Worm (Caenorhabditis elegans) whole organism, L3 larva: ENCODE results near the gene try-8.

Experiments
- ZK546.5 ChIP-seq: sonication (generic microtip); optimal IDR thresholded peaks from 2 replicates; lab custom pipeline; 2017; ENCODE audit warnings: missing biosample characterization, missing genetic modification characterization
- aly-2 ChIP-seq: fragments of 150-350 bp; optimal IDR thresholded peaks from 2 replicates; lab custom pipeline; 2014; ENCODE audit warnings: missing biosample characterization, missing genetic modification characterization
- ama-1 ChIP-seq: fragments of 150-350 bp; optimal IDR thresholded peaks from 2 replicates; lab custom pipeline; 2018
- ceh-16 ChIP-seq: sonication (generic microtip); optimal IDR thresholded peaks from 2 replicates; lab custom pipeline; 2017; ENCODE audit warnings: missing biosample characterization, missing genetic modification characterization
- ceh-9 ChIP-seq: sonication (generic microtip); optimal IDR thresholded peaks from 2 replicates; lab custom pipeline; 2018; ENCODE audit warnings: missing biosample characterization, missing genetic modification characterization
- daf-12 ChIP-seq: fragments of 150-350 bp; optimal IDR thresholded peaks from 2 replicates; lab custom pipeline; 2014; ENCODE audit warnings: missing biosample characterization, missing genetic modification reagents, missing genetic modification characterization
- egl-27 ChIP-seq: sonication (generic microtip); optimal IDR thresholded peaks from 4 replicates; lab custom pipeline; 2017; ENCODE audit warnings: missing biosample characterization, missing genetic modification reagents, missing genetic modification characterization
- egl-5 ChIP-seq: fragments of 150-350 bp; optimal IDR thresholded peaks from 2 replicates; lab custom pipeline; 2017; ENCODE audit warnings: missing biosample characterization, missing genetic modification reagents, missing genetic modification characterization, inconsistent platforms
- elt-1 ChIP-seq: fragments of 150-350 bp; optimal IDR thresholded peaks from 2 replicates; lab custom pipeline; 2014; ENCODE audit warnings: missing biosample characterization, missing genetic modification characterization
- elt-2 ChIP-seq: sonication (generic microtip); optimal IDR thresholded peaks from 2 replicates; lab custom pipeline; 2016; ENCODE audit warnings: missing genetic modification reagents, mild to moderate bottlenecking, missing genetic modification characterization, missing compliant biosample characterization
- elt-3 ChIP-seq, 3 experiments: fragments of 150-350 bp in 1 of 3; sonication (generic microtip) in 2 of 3; optimal IDR thresholded peaks; 2 replicates in 2 of 3; 4 replicates in 1 of 3; lab custom pipeline; 2014 to 2017; ENCODE audit warnings: missing biosample characterization in 3 of 3, missing genetic modification characterization in 3 of 3
- eor-1 ChIP-seq, 2 experiments: fragments of 150-350 bp; optimal IDR thresholded peaks; 2 replicates each; lab custom pipeline; 2014 to 2018; ENCODE audit warnings: missing biosample characterization in 2 of 2, missing genetic modification characterization in 2 of 2
- fkh-10 ChIP-seq: sonication (generic microtip); optimal IDR thresholded peaks from 2 replicates; lab custom pipeline; 2017; ENCODE audit warnings: missing biosample characterization, missing genetic modification reagents, missing genetic modification characterization
- fkh-2 ChIP-seq: fragments of 150-350 bp; optimal IDR thresholded peaks from 2 replicates; lab custom pipeline; 2014; ENCODE audit warnings: missing biosample characterization, missing genetic modification reagents, missing genetic modification characterization
- fos-1 ChIP-seq: fragments of 150-350 bp; optimal IDR thresholded peaks from 2 replicates; lab custom pipeline; 2014; ENCODE audit warnings: missing biosample characterization, missing genetic modification characterization
- hmg-11 ChIP-seq: sonication (generic microtip); optimal IDR thresholded peaks from 2 replicates; lab custom pipeline; 2016; ENCODE audit warnings: missing genetic modification characterization, missing compliant biosample characterization
- jun-1 ChIP-seq: fragments of 150-350 bp; optimal IDR thresholded peaks from 2 replicates; lab custom pipeline; 2014; ENCODE audit warnings: missing biosample characterization, missing genetic modification reagents, missing genetic modification characterization
- lin-15B ChIP-seq: fragments of 150-350 bp; optimal IDR thresholded peaks from 2 replicates; lab custom pipeline; 2014; ENCODE audit warnings: missing biosample characterization, missing genetic modification characterization
- lin-39 ChIP-seq: fragments of 150-350 bp; optimal IDR thresholded peaks from 2 replicates; lab custom pipeline; 2018; ENCODE audit warnings: missing biosample characterization, missing genetic modification reagents, missing genetic modification characterization
- lsy-12 ChIP-seq: sonication (generic microtip); optimal IDR thresholded peaks from 2 replicates; lab custom pipeline; 2016; ENCODE audit warnings: mild to moderate bottlenecking, missing genetic modification characterization, missing compliant biosample characterization
- mdl-1 ChIP-seq: fragments of 150-350 bp; optimal IDR thresholded peaks from 2 replicates; lab custom pipeline; 2014; ENCODE audit warnings: missing biosample characterization, missing genetic modification characterization
- mml-1 ChIP-seq: fragments of 150-350 bp; sonication (generic microtip); optimal IDR thresholded peaks from 3 replicates; lab custom pipeline; 2014; ENCODE audit warnings: missing biosample characterization, missing genetic modification characterization
- nfya-1 ChIP-seq: sonication (generic microtip); optimal IDR thresholded peaks from 2 replicates; lab custom pipeline; 2017; ENCODE audit warnings: missing genetic modification characterization, mild to moderate bottlenecking, missing compliant biosample characterization, antibody characterized with exemption, moderate library complexity; ENCODE audit not compliant: insufficient read depth
- nhr-11 ChIP-seq: fragments of 150-350 bp; optimal IDR thresholded peaks from 2 replicates; lab custom pipeline; 2014; ENCODE audit warnings: missing biosample characterization, missing genetic modification characterization
- nhr-12 ChIP-seq: fragments of 150-350 bp; optimal IDR thresholded peaks from 2 replicates; lab custom pipeline; 2014; ENCODE audit warnings: missing biosample characterization, missing genetic modification characterization
- nhr-23 ChIP-seq: fragments of 150-350 bp; optimal IDR thresholded peaks from 2 replicates; lab custom pipeline; 2014; ENCODE audit warnings: missing biosample characterization, missing genetic modification reagents, missing genetic modification characterization
- nhr-237 ChIP-seq: fragments of 150-350 bp; optimal IDR thresholded peaks from 2 replicates; lab custom pipeline; 2014; ENCODE audit warnings: missing biosample characterization, missing genetic modification characterization
- nhr-25 ChIP-seq: sonication (generic microtip); optimal IDR thresholded peaks from 2 replicates; lab custom pipeline; 2017; ENCODE audit warnings: missing biosample characterization, missing genetic modification characterization
- nhr-43 ChIP-seq: sonication (generic microtip); optimal IDR thresholded peaks from 2 replicates; lab custom pipeline; 2016; ENCODE audit warnings: mild to moderate bottlenecking, missing genetic modification characterization, missing compliant biosample characterization; ENCODE audit not compliant: poor library complexity, severe bottlenecking
- nhr-67 ChIP-seq: fragments of 150-350 bp; optimal IDR thresholded peaks from 2 replicates; lab custom pipeline; 2014; ENCODE audit warnings: missing biosample characterization, missing genetic modification characterization
- nhr-76 ChIP-seq: fragments of 150-350 bp; sonication (generic microtip); optimal IDR thresholded peaks from 5 replicates; lab custom pipeline; 2014; ENCODE audit warnings: missing biosample characterization, missing genetic modification characterization
- nhr-77 ChIP-seq: fragments of 150-350 bp; optimal IDR thresholded peaks from 2 replicates; lab custom pipeline; 2014; ENCODE audit warnings: missing biosample characterization, missing genetic modification characterization
- pha-4 ChIP-seq: fragments of 150-350 bp; optimal IDR thresholded peaks from 2 replicates; lab custom pipeline; 2014; ENCODE audit warnings: missing biosample characterization, missing genetic modification reagents, missing genetic modification characterization
- pqm-1 ChIP-seq: fragments of 150-350 bp; optimal IDR thresholded peaks from 2 replicates; lab custom pipeline; 2017; ENCODE audit warnings: missing biosample characterization, missing genetic modification characterization, inconsistent platforms
- sea-2 ChIP-seq: fragments of 150-350 bp; sonication (generic microtip); optimal IDR thresholded peaks from 4 replicates; lab custom pipeline; 2014; ENCODE audit warnings: missing biosample characterization, missing genetic modification reagents, missing genetic modification characterization
- skn-1 ChIP-seq: fragments of 150-350 bp; optimal IDR thresholded peaks from 2 replicates; lab custom pipeline; 2014; ENCODE audit warnings: missing biosample characterization, missing genetic modification characterization
- snpc-4 ChIP-seq: fragments of 150-350 bp; optimal IDR thresholded peaks from 2 replicates; lab custom pipeline; 2014; ENCODE audit warnings: missing biosample characterization, missing genetic modification characterization
- tbx-2 ChIP-seq: sonication (generic microtip); optimal IDR thresholded peaks from 2 replicates; lab custom pipeline; 2016; ENCODE audit warnings: mild to moderate bottlenecking, missing genetic modification characterization, missing compliant biosample characterization
- unc-39 ChIP-seq: sonication (generic microtip); optimal IDR thresholded peaks from 4 replicates; lab custom pipeline; 2017; ENCODE audit warnings: missing biosample characterization, missing genetic modification characterization
- unc-62 ChIP-seq: fragments of 150-350 bp; sonication (generic microtip); optimal IDR thresholded peaks from 4 replicates; lab custom pipeline; 2014; ENCODE audit warnings: missing biosample characterization, missing genetic modification reagents, missing genetic modification characterization
- zag-1 ChIP-seq: fragments of 150-350 bp; optimal IDR thresholded peaks from 2 replicates; lab custom pipeline; 2014; ENCODE audit warnings: missing biosample characterization, missing genetic modification characterization
- ztf-11 ChIP-seq: fragments of 150-350 bp; optimal IDR thresholded peaks from 2 replicates; lab custom pipeline; 2014; ENCODE audit warnings: missing biosample characterization, missing genetic modification characterization
- ztf-4 ChIP-seq: fragments of 150-350 bp; optimal IDR thresholded peaks from 2 replicates; lab custom pipeline; 2014; ENCODE audit warnings: missing biosample characterization, missing genetic modification characterization

try-8 gene

DNA sequence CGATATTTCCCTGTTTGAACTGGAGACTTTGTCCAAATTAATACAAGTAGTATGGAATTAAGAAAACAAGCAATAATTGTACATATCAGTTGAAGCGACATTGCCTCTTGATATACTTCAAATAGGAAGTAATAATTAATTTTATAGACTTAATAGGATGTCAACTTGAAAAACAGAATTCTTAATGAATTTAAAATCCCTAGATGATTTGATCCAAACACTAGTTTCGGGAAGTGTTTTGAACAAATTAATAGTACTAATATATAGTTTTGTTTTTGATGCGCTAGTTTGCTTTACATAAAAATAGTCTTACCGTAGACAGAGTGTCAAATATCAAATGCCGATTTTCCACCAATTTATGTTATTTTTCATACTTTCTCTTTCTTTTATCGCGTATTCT is 24.3 kb upstream of the try-8 start, which contains the start of gene str-190:
Gene str-190 (minus strand): TSS at position 101 of the 400 bp plus-strand sequence.
- TF ChIP-seq nfya-1 (no peak), lsy-12 (no peak), nhr-76 (no peak), nhr-12 (tag; lab: Kevin White, UChicago) (no peak), fos-1 (tag; lab: Kevin White, UChicago) (no peak), aly-2 (tag; lab: Kevin White, UChicago) (no peak), nhr-25 (tag; lab: Kevin White, UChicago) (no peak), elt-3 (tag; optimal IDR thresholded peaks at IDR 0.05; lab: Kevin White, UChicago) (no peak), ztf-11 (tag; lab: Kevin White, UChicago) (no peak), unc-62 (GFP tag; lab: Kevin White, UChicago) (no peak), lin-39 (no peak), jun-1 (no peak), nhr-77 (tag; lab: Kevin White, UChicago) (no peak), ceh-9 (tag; lab: Kevin White, UChicago) (no peak), zag-1 (tag; lab: Kevin White, UChicago) (no peak)

DNA sequence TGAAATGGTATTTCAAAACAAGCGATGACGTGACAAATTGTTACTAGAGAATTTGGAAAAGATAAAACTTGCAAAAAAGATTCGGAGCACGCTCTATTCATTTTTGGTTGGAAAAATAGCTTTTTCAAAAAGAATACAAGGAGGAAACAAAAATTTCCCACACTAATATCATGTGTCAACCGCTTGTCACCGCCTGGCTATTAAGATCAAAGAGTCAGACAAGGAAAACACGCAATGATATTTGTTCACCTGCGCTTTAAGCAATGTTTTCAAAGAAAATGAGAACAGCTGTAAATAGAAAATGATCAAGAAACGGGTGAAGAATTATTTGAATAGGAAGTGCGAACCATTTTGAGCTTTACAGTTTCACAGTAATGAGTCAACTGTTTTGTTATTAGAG is 22.6 kb upstream of the try-8 start, which contains the start of gene srh-125:
Gene srh-125 (minus strand): TSS at position 101 of the 400 bp plus-strand sequence.
- TF ChIP-seq nhr-23 (tag; lab: Kevin White, UChicago) (no peak), nhr-43 (tag; lab: Kevin White, UChicago) (no peak), unc-62 (GFP tag; lab: Kevin White, UChicago) (no peak), sea-2 (GFP tag; lab: Kevin White, UChicago) (no peak), elt-1 (tag; lab: Kevin White, UChicago) (no peak), ztf-4 (tag; lab: Kevin White, UChicago) (no peak), pqm-1 (tag; lab: Kevin White, UChicago) (no peak), skn-1 (tag; lab: Kevin White, UChicago) (no peak), ama-1 (lab: Kevin White, UChicago) (no peak), ceh-16 (tag; lab: Kevin White, UChicago) (no peak), nhr-237 (tag; lab: Kevin White, UChicago) (no peak), mdl-1 (tag; lab: Kevin White, UChicago) (no peak), nhr-11 (no peak), lsy-12 (no peak), hmg-11 (tag; lab: Kevin White, UChicago) (no peak), ztf-11 (tag; lab: Kevin White, UChicago) (no peak), unc-39 (no peak), elt-2 (tag; lab: Kevin White, UChicago) (no peak), nhr-12 (tag; lab: Kevin White, UChicago) (no peak)
- TF ChIP-seq, all 47 proteins: peak for 0

DNA sequence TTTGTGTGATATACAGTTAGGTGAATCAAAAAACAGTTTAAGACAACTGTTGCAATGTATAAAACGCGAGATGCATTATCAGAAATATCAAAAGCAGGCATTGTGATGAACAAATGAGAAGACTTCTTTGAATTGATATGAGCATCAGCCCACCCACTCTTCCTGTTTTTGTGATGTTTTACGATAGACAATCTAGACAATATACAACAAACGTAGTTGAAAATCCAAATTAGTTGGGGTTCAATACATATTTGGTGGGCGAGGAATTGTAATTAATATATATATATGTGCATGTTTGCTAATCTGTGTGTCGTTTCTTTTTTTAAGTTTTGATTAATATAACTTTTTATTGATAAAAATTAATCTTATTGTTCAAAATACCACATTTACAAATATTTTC is 18.7 kb upstream of the try-8 start, which contains the start of gene str-28:
Gene str-28 (minus strand): TSS at position 101 of the 400 bp plus-strand sequence.
- TF ChIP-seq eor-1 (tag; optimal IDR thresholded peaks at IDR 0.05; lab: Kevin White, UChicago), result no peak
- no peak for TF ChIP-seq nhr-67 (tag; lab: Kevin White, UChicago)
- TF ChIP-seq mml-1, result no peak
- TF ChIP-seq fkh-2 (tag; lab: Kevin White, UChicago), result no peak
- no peak for TF ChIP-seq ama-1 (lab: Kevin White, UChicago)
- TF ChIP-seq skn-1 (tag; lab: Kevin White, UChicago), result no peak
- TF ChIP-seq aly-2 (tag; lab: Kevin White, UChicago), result no peak
- no peak for TF ChIP-seq lin-39
- no peak for TF ChIP-seq elt-1 (tag; lab: Kevin White, UChicago)
- TF ChIP-seq nfya-1, result no peak
- TF ChIP-seq ceh-9 (tag; lab: Kevin White, UChicago), result no peak
- TF ChIP-seq snpc-4 (tag; lab: Kevin White, UChicago), result no peak
- no peak for TF ChIP-seq ztf-4 (tag; lab: Kevin White, UChicago)
- no peak for TF ChIP-seq sea-2 (GFP tag; lab: Kevin White, UChicago)
- no peak for TF ChIP-seq nhr-11
- no peak for TF ChIP-seq daf-12
- no peak for TF ChIP-seq tbx-2 (tag; lab: Kevin White, UChicago)
- TF ChIP-seq nhr-77 (tag; lab: Kevin White, UChicago), result no peak

DNA sequence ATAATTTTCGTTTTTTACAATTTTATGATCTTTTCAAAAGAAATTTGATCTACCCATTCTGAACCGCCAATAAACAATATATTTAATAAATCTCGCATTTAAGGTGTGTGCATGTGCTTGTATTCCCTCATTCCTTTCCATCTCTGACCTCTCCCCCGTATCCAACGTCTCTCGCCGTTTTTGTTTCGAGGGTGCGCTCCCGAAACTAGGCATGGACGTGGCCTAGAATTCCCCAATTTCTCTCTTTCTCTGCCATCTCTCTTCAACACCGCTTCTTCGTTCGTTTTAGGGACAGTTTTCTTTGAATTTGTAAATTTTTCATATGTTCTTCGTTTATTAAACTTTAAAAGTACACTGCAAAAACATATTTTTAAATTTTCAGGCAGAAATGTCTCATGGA is 11.4 kb upstream of the try-8 start, which contains the start of gene F25E5.1:
Gene F25E5.1 (plus strand): TSS at position 376 of the 400 bp plus-strand sequence.
- TF ChIP-seq ceh-9 (tag; lab: Kevin White, UChicago), result no peak
- TF ChIP-seq hmg-11 (tag; lab: Kevin White, UChicago), result peak; percentile 80
- no peak for TF ChIP-seq pha-4 (tag; lab: Kevin White, UChicago)
- TF ChIP-seq egl-5 (tag; lab: Kevin White, UChicago), result peak; percentile 50
- no peak for TF ChIP-seq egl-27 (tag; lab: Kevin White, UChicago)
- TF ChIP-seq nhr-67 (tag; lab: Kevin White, UChicago), result no peak
- TF ChIP-seq lin-39, result no peak
- TF ChIP-seq skn-1 (tag; lab: Kevin White, UChicago), result no peak
- no peak for TF ChIP-seq fkh-10 (GFP tag; lab: Kevin White, UChicago)
- peak; percentile 40 for TF ChIP-seq elt-2 (tag; lab: Kevin White, UChicago)
- no peak for TF ChIP-seq nhr-237 (tag; lab: Kevin White, UChicago)
- TF ChIP-seq tbx-2 (tag; lab: Kevin White, UChicago), result no peak
- no peak for TF ChIP-seq elt-1 (tag; lab: Kevin White, UChicago)
- peak; percentile 77 for TF ChIP-seq lin-15B (tag; lab: Kevin White, UChicago)
- TF ChIP-seq fkh-2 (tag; lab: Kevin White, UChicago), result no peak
- TF ChIP-seq nhr-25 (tag; lab: Kevin White, UChicago), result peak; percentile 65
- TF ChIP-seq nhr-77 (tag; lab: Kevin White, UChicago), result no peak
- peak; percentile 57 for TF ChIP-seq nhr-43 (tag; lab: Kevin White, UChicago)
- TF ChIP-seq ZK546.5 (tag; lab: Kevin White, UChicago), result no peak
- TF ChIP-seq ztf-4 (tag; lab: Kevin White, UChicago), result no peak
- TF ChIP-seq eor-1 (tag; optimal IDR thresholded peaks at IDR 0.05; lab: Kevin White, UChicago), result no peak
- TF ChIP-seq pqm-1 (tag; lab: Kevin White, UChicago), result peak; percentile 39
- peak; percentile 71 for TF ChIP-seq nfya-1
- peak; percentile 76 for TF ChIP-seq snpc-4 (tag; lab: Kevin White, UChicago)
